Worm (Caenorhabditis elegans) whole organism, L3 larva: Measurements from ENCODE around the gene rga-9.

Experiments used
- nfya-1 ChIP-seq: sonication (generic microtip); optimal IDR thresholded peaks from 2 replicates; lab custom pipeline; 2017; ENCODE audit warnings: missing genetic modification characterization, mild to moderate bottlenecking, missing compliant biosample characterization, antibody characterized with exemption, moderate library complexity; ENCODE audit not compliant: insufficient read depth
- nhr-23 ChIP-seq: fragments of 150-350 bp; optimal IDR thresholded peaks from 2 replicates; lab custom pipeline; 2014; ENCODE audit warnings: missing biosample characterization, missing genetic modification reagents, missing genetic modification characterization
- unc-62 ChIP-seq: fragments of 150-350 bp; sonication (generic microtip); optimal IDR thresholded peaks from 4 replicates; lab custom pipeline; 2014; ENCODE audit warnings: missing biosample characterization, missing genetic modification reagents, missing genetic modification characterization

- TF ChIP-seq unc-62 (GFP tag; lab: Kevin White, UChicago) (no peak), nhr-23 (tag; lab: Kevin White, UChicago) (no peak), nfya-1 (tag; lab: Kevin White, UChicago) (no peak)
Measured at ce11 chrII:15235597-15235996, 32.4 kb upstream of the rga-9 start.
